Fruit fly (Drosophila melanogaster) whole organism, wandering third instar larva: Measurements from ENCODE around the gene Ak1.

ENCODE experiments used
- Abd-B ChIP-seq: fragments of >200 bp; optimal IDR thresholded peaks from 2 replicates; lab custom pipeline; 2017; ENCODE audit warnings: missing biosample characterization, missing genetic modification characterization
- Dfd ChIP-seq: fragments of >200 bp; optimal IDR thresholded peaks from 2 replicates; lab custom pipeline; 2017; ENCODE audit warnings: missing biosample characterization, missing genetic modification characterization
- HLH106 ChIP-seq: fragments of 200-800 bp; optimal IDR thresholded peaks from 3 replicates; lab custom pipeline; 2019; ENCODE audit warnings: missing biosample characterization, mild to moderate bottlenecking, missing genetic modification characterization, moderate library complexity
- Mio ChIP-seq: sonication (Bioruptor generic); optimal IDR thresholded peaks from 2 replicates; lab custom pipeline; 2016; ENCODE audit warnings: missing biosample characterization, missing genetic modification characterization
- Vsx2 ChIP-seq: fragments of 200-300, 225-300 bp; sonication (Bioruptor generic); optimal IDR thresholded peaks from 2 replicates; lab custom pipeline; 2018; ENCODE audit warnings: missing biosample characterization, missing genetic modification characterization; ENCODE audit not compliant: partially characterized antibody
- dsf ChIP-seq: sonication (Bioruptor generic); optimal IDR thresholded peaks from 2 replicates; lab custom pipeline; 2016; ENCODE audit warnings: missing biosample characterization, missing genetic modification characterization, borderline replicate concordance
- fru ChIP-seq: fragments of 200-800 bp; sonication (Bioruptor generic); optimal IDR thresholded peaks from 3 replicates; lab custom pipeline; 2016; ENCODE audit warnings: missing biosample characterization, mild to moderate bottlenecking, missing genetic modification characterization
- h ChIP-seq: fragments of 200-800 bp; sonication (Bioruptor generic); optimal IDR thresholded peaks from 3 replicates; lab custom pipeline; 2016; ENCODE audit warnings: missing biosample characterization, mild to moderate bottlenecking, missing genetic modification characterization
- lola ChIP-seq: fragments of >200 bp; optimal IDR thresholded peaks from 2 replicates; lab custom pipeline; 2017; ENCODE audit warnings: missing biosample characterization, missing genetic modification characterization
- pan ChIP-seq: fragments of >200 bp; optimal IDR thresholded peaks from 2 replicates; lab custom pipeline; 2017
- psq ChIP-seq: fragments of 200-800 bp; sonication (Bioruptor generic); optimal IDR thresholded peaks from 3 replicates; lab custom pipeline; 2017; ENCODE audit warnings: missing biosample characterization, mild to moderate bottlenecking, missing genetic modification characterization, moderate library complexity
- woc ChIP-seq: sonication (Bioruptor generic); optimal IDR thresholded peaks from 2 replicates; lab custom pipeline; 2016; ENCODE audit warnings: missing biosample characterization, mild to moderate bottlenecking, missing genetic modification characterization

dm6 chr3L:12222945-12223634 is 19.2 kb upstream of the Ak1 start:
- TF ChIP-seq pan (lab: Kevin White, UChicago) (no peak), woc (no peak), Dfd (GFP tag; lab: Kevin White, UChicago) (no peak), fru (GFP tag; lab: Kevin White, UChicago) (no peak), Mio (GFP tag; lab: Kevin White, UChicago) (no peak), psq (GFP tag; lab: Kevin White, UChicago) (no peak), Abd-B (GFP tag; lab: Kevin White, UChicago) (no peak), Vsx2 (no peak), HLH106 (tag; lab: Kevin White, UChicago) (no peak), h (GFP tag; lab: Kevin White, UChicago) (no peak), dsf (GFP tag; lab: Kevin White, UChicago) (no peak), lola (no peak)
